Worm (Caenorhabditis elegans): ENCODE data around the gene C49F8.1.
A peak's percentile ranks its signal among the peaks of the same experiment; 100 is the strongest.

Gene C49F8.1

DNA sequence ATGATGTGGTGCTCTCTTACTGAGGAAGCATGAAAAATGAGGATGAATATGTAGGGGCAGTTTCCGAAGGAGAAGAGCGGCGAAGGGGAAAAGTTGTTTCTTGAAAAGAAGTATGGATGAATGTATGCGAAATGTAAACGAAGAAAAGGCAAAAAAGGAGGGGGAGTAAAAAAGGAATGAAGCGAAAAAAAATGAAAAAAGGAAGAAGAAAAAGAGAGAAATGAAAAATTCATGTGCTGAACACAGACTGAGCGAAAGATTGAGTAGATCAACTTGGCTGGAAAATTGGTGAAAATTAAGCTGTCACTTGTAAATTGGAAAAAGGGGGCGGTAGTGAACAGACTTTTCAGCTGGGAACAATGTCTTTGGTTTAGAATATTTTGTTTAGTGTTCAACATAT lies at the start of gene C49F8.1:
C49F8.1 (minus strand) TSS at position 101 of the 400 bp plus-strand sequence.
- TF ChIP-seq B0019.2 (GFP tag; conservative IDR thresholded peaks at IDR 0.05) (no peak), attf-6 (GFP tag; IDR thresholded peaks at IDR 0.05) (no peak), F55B11.4 (tag; optimal IDR thresholded peaks at IDR 0.05; ENCODE audit: borderline replicate concordance, insufficient read depth) (no peak), egl-44 (GFP tag; IDR thresholded peaks at IDR 0.05) (no peak), F22D6.2 (tag; optimal IDR thresholded peaks at IDR 0.05) (no peak), F57C9.4 (tag; optimal IDR thresholded peaks at IDR 0.05) (no peak), attf-3 (GFP tag; conservative IDR thresholded peaks at IDR 0.05) (no peak), attf-5 (GFP tag; optimal IDR thresholded peaks at IDR 0.05) (no peak), dpl-1 (GFP tag; optimal IDR thresholded peaks at IDR 0.05) (no peak)

DNA sequence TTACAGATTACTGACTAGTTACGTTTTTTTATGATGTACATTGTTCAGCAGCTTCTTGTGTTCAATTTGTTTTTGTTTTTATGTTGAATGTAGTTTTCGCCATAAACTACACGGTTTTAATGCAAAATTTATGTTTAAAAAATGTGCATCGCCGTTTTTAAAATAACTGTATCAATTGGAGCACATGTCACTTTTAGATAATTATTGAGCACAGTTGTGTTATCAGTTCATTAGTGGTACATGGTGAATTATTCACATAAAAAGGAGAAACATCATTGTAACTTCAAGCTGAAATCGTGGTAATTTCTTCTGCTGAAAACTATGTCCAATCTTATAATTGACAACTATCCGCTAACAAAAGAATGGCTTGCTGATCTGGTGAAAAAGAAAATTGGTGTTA lies 47.5 kb upstream of the C49F8.1 start:
- TF ChIP-seq attf-5 (GFP tag; optimal IDR thresholded peaks at IDR 0.05), result no peak
- TF ChIP-seq rcor-1 (GFP tag; IDR thresholded peaks at IDR 0.05), result no peak
- TF ChIP-seq lag-1 (GFP tag; IDR thresholded peaks at IDR 0.05), result no peak
- no peak for TF ChIP-seq rec-8 (tag; optimal IDR thresholded peaks at IDR 0.05)
- peak; percentile 49 for TF ChIP-seq nhr-80 (tag; optimal IDR thresholded peaks at IDR 0.05)
- TF ChIP-seq akir-1 (GFP tag; optimal IDR thresholded peaks at IDR 0.05), result no peak
- no peak for TF ChIP-seq zfh-2 (GFP tag; conservative IDR thresholded peaks at IDR 0.05)
- no peak for TF ChIP-seq Y95B8A.8 (GFP tag; IDR thresholded peaks at IDR 0.05)

DNA sequence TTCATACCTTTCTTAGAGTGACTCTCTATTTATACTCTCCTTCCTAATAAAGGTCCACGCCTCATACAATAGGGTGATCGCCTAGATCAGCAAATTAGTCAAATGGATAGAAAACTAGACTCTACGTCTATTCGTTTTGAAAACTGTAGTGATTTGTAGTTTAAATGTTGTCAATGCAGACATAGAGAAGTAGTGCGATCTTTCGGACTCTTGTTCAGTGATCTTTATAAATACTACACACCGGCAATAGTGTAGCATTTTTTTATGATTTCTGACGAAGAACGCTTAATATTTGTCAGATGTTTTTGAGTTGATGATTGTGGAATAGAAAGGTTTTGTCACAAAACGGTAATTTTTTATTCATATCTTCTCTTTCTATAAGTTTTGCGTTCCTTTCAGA lies 46.5 kb upstream of the C49F8.1 start:
- TF ChIP-seq F57A8.1 (GFP tag; optimal IDR thresholded peaks at IDR 0.05), result no peak
- no peak for TF ChIP-seq ekl-4 (GFP tag; IDR thresholded peaks at IDR 0.05)
- no peak for TF ChIP-seq ZK185.1 (tag; optimal IDR thresholded peaks at IDR 0.05; ENCODE audit: poor library complexity, severe bottlenecking)
- no peak for TF ChIP-seq hmg-1.2 (GFP tag; IDR thresholded peaks at IDR 0.05)
- TF ChIP-seq attf-5 (GFP tag; optimal IDR thresholded peaks at IDR 0.05), result no peak
- TF ChIP-seq Y79H2A.3 (GFP tag; conservative IDR thresholded peaks at IDR 0.05), result no peak
- no peak for TF ChIP-seq zfh-2 (GFP tag; conservative IDR thresholded peaks at IDR 0.05)
- TF ChIP-seq ccch-3 (GFP tag; optimal IDR thresholded peaks at IDR 0.05), result no peak
- no peak for TF ChIP-seq F55B11.4 (tag; optimal IDR thresholded peaks at IDR 0.05; ENCODE audit: borderline replicate concordance, insufficient read depth)
- TF ChIP-seq cebp-2 (GFP tag; IDR thresholded peaks at IDR 0.05), result no peak
- no peak for TF ChIP-seq somi-1 (GFP tag; optimal IDR thresholded peaks at IDR 0.05)

DNA sequence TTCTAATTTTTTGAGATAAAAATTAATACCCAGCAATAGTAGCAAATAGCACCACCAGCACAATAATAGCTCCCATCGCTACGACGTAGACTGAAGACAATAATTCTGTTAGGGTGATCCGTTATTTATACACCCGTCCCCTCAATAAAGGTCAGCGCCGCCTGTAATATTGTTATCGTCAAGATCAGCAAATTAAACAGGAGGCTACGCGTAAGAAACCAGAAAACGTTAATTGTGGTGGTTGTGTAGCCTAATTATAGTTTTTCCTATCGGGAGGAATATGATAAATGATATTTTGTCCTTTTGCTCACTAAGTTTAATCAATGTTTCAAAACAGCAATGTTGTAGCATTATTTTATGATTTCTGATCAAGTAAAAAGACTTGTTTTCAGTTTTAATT lies 44.7 kb upstream of the C49F8.1 start, which contains the start of the genes cyp-13B1 and C29F7.1:
cyp-13B1 (minus strand) TSS at position 101 of the 400 bp plus-strand sequence.
C29F7.1 (plus strand) TSS at position 394 of the 400 bp plus-strand sequence.
- TF ChIP-seq mxl-1 (tag; optimal IDR thresholded peaks at IDR 0.05) (no peak), F49E8.2 (tag; optimal IDR thresholded peaks at IDR 0.05; ENCODE audit: insufficient read depth) (no peak), let-526 (GFP tag; IDR thresholded peaks at IDR 0.05) (no peak), gei-17 (GFP tag; optimal IDR thresholded peaks at IDR 0.05) (no peak), repo-1 (tag; optimal IDR thresholded peaks at IDR 0.05) (no peak), somi-1 (GFP tag; optimal IDR thresholded peaks at IDR 0.05) (no peak), sea-2 (GFP tag; IDR thresholded peaks at IDR 0.05) (no peak), hlh-12 (tag; optimal IDR thresholded peaks at IDR 0.05) (no peak), F23B12.7 (tag; optimal IDR thresholded peaks at IDR 0.05; ENCODE audit: insufficient read depth) (no peak), nhr-27 (tag; optimal IDR thresholded peaks at IDR 0.05) (no peak)

All from whole organism, young adult.